Worm (Caenorhabditis elegans) whole organism, L1 larva: ENCODE results near the gene swt-4.

Experiments
- alr-1 ChIP-seq: fragments of 200-800 bp; sonication (Bioruptor generic); optimal IDR thresholded peaks from 2 replicates; lab custom pipeline; 2018; ENCODE audit warnings: borderline replicate concordance, mild to moderate bottlenecking, missing genetic modification characterization, missing compliant biosample characterization
- jun-1 ChIP-seq: fragments of 150-350 bp; optimal IDR thresholded peaks from 2 replicates; lab custom pipeline; 2014; ENCODE audit warnings: missing biosample characterization, missing genetic modification reagents, missing genetic modification characterization
- nhr-11 ChIP-seq: fragments of 150-350 bp; optimal IDR thresholded peaks from 2 replicates; lab custom pipeline; 2014; ENCODE audit warnings: missing biosample characterization, missing genetic modification characterization
- nhr-47 ChIP-seq: sonication (generic microtip); optimal IDR thresholded peaks from 2 replicates; lab custom pipeline; 2016; ENCODE audit warnings: mild to moderate bottlenecking, missing genetic modification characterization, moderate library complexity, missing compliant biosample characterization
- snpc-4 ChIP-seq: fragments of 150-350 bp; optimal IDR thresholded peaks from 2 replicates; lab custom pipeline; 2014; ENCODE audit warnings: missing biosample characterization, missing genetic modification characterization
- unc-130 ChIP-seq: fragments of 150-350 bp; optimal IDR thresholded peaks from 2 replicates; lab custom pipeline; 2017; ENCODE audit warnings: missing biosample characterization, missing genetic modification characterization, inconsistent platforms
- unc-86 ChIP-seq: sonication (generic microtip); optimal IDR thresholded peaks from 2 replicates; lab custom pipeline; 2016; ENCODE audit warnings: missing genetic modification characterization, missing compliant biosample characterization

DNA sequence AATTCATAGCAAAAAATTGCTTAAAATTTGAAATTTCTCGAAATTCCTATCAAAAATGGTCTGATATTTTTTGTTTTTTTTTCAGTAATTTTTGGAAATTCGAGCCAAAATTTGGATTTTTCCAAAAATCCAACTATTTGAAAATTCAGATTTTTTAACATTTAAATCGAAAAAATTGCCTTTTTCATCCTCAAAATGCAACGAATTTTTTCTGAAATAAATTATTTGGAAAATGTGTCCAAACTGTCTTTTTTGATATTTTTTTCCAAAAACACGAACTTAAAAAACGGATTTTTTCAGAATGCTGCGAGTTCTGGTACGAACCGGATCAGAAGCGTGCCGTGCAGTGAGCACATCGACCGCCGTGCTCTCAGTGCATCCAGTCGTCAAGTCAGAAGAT lies 13.8 kb downstream of the swt-4 start, which contains the start of gene mrpl-22:
- no peak for TF ChIP-seq snpc-4 (tag; lab: Kevin White, UChicago)
- TF ChIP-seq unc-86 (tag; lab: Kevin White, UChicago) = no peak
- no peak for TF ChIP-seq unc-130 (tag; lab: Kevin White, UChicago)
- TF ChIP-seq nhr-11 = no peak
- no peak for TF ChIP-seq alr-1 (tag; lab: Kevin White, UChicago)
- TF ChIP-seq nhr-47 (tag; lab: Kevin White, UChicago) = no peak
- no peak for TF ChIP-seq jun-1
